Fruit fly (Drosophila melanogaster) whole organism, embryonic: ENCODE results near the gene RPA3.
A peak's percentile ranks its signal among the peaks of the same experiment; 100 is the strongest.

Source experiments
- Ada2b ChIP-seq: fragments of 200-800 bp; sonication (Bioruptor generic); IDR thresholded peaks from 2 replicates; pipeline ENCODE4 v1.3.6; 2022; ENCODE audit warnings: missing biosample characterization, missing genetic modification characterization
- Adf1 ChIP-seq: fragments of 200-800 bp; sonication (Bioruptor generic); IDR thresholded peaks from 2 replicates; pipeline ENCODE4 v1.3.6; 2022; ENCODE audit warnings: missing biosample characterization, missing genetic modification characterization
- B-H1 ChIP-seq: fragments of 200-800 bp; sonication (Bioruptor generic); IDR thresholded peaks from 3 replicates; pipeline ENCODE4 v1.3.6; 2022; ENCODE audit warnings: missing biosample characterization, missing genetic modification characterization
- CG12155 ChIP-seq: fragments of 200-800 bp; sonication (Bioruptor generic); optimal IDR thresholded peaks from 3 replicates; lab custom pipeline; 2016; ENCODE audit warnings: missing biosample characterization, missing genetic modification characterization
- CG12744 ChIP-seq: fragments of 200-800 bp; sonication (Bioruptor generic); optimal IDR thresholded peaks from 2 replicates; lab custom pipeline; 2016; ENCODE audit warnings: missing biosample characterization, missing genetic modification characterization
- CG12942 ChIP-seq: fragments of 200-800 bp; sonication (Bioruptor generic); optimal IDR thresholded peaks from 3 replicates; lab custom pipeline; 2016; ENCODE audit warnings: missing biosample characterization, missing genetic modification characterization
- CG14014 ChIP-seq: fragments of 200-800 bp; sonication (Bioruptor generic); IDR thresholded peaks from 2 replicates; pipeline ENCODE4 v1.3.6; 2022; ENCODE audit warnings: missing biosample characterization, missing genetic modification characterization
- CG17328 ChIP-seq: fragments of 200-800 bp; sonication (Bioruptor generic); IDR thresholded peaks from 2 replicates; pipeline ENCODE4 v1.3.6; 2022; ENCODE audit warnings: missing biosample characterization, missing genetic modification characterization
- CG17385 ChIP-seq: fragments of 200-800 bp; sonication (Bioruptor generic); optimal IDR thresholded peaks from 3 replicates; lab custom pipeline; 2018; ENCODE audit warnings: missing biosample characterization, mild to moderate bottlenecking, missing genetic modification characterization
- CG2712 ChIP-seq: fragments of 200-800 bp; optimal IDR thresholded peaks from 3 replicates; lab custom pipeline; 2019; ENCODE audit warnings: missing biosample characterization, mild to moderate bottlenecking, missing genetic modification characterization, moderate library complexity
- CG33213 ChIP-seq: fragments of 200-800 bp; sonication (Bioruptor generic); optimal IDR thresholded peaks from 3 replicates; lab custom pipeline; 2016; ENCODE audit warnings: missing biosample characterization, missing genetic modification characterization
- CG3407 ChIP-seq: fragments of 200-800 bp; sonication (Bioruptor generic); optimal IDR thresholded peaks from 2 replicates; lab custom pipeline; 2018; ENCODE audit warnings: missing biosample characterization, mild to moderate bottlenecking, missing genetic modification characterization
- CG34376 ChIP-seq: fragments of 200-800 bp; sonication (Bioruptor generic); optimal IDR thresholded peaks from 2 replicates; lab custom pipeline; 2018; ENCODE audit warnings: missing biosample characterization, mild to moderate bottlenecking, missing genetic modification characterization
- CG4424 ChIP-seq: fragments of 200-800 bp; sonication (Bioruptor generic); optimal IDR thresholded peaks from 3 replicates; lab custom pipeline; 2016; ENCODE audit warnings: missing biosample characterization, missing genetic modification characterization
- CG6272 ChIP-seq: fragments of 200-800 bp; sonication (Bioruptor generic); IDR thresholded peaks from 2 replicates; pipeline ENCODE4 v1.3.6; 2022; ENCODE audit warnings: missing biosample characterization, missing genetic modification characterization
- CG9609 ChIP-seq: fragments of 200-800 bp; sonication (Bioruptor generic); optimal IDR thresholded peaks from 3 replicates; lab custom pipeline; 2016; ENCODE audit warnings: missing biosample characterization, missing genetic modification characterization
- CG9876 ChIP-seq: fragments of 200-800 bp; sonication (Bioruptor generic); optimal IDR thresholded peaks from 2 replicates; lab custom pipeline; 2016; ENCODE audit warnings: missing biosample characterization, missing genetic modification characterization
- Chrac-16 ChIP-seq: fragments of 200-800 bp; sonication (Bioruptor generic); optimal IDR thresholded peaks from 3 replicates; lab custom pipeline; 2016; ENCODE audit warnings: missing biosample characterization, missing genetic modification characterization
- Elba2 ChIP-seq: fragments of 200-800 bp; sonication (Bioruptor generic); optimal IDR thresholded peaks from 3 replicates; lab custom pipeline; 2016; ENCODE audit warnings: missing biosample characterization, missing genetic modification characterization
- HHEX ChIP-seq: fragments of 200-800 bp; sonication (Bioruptor generic); optimal IDR thresholded peaks from 3 replicates; lab custom pipeline; 2017; ENCODE audit warnings: missing biosample characterization, mild to moderate bottlenecking, missing genetic modification characterization, missing genetic modification reagents
- HLH54F ChIP-seq: fragments of 200-800 bp; sonication (Bioruptor generic); optimal IDR thresholded peaks from 3 replicates; lab custom pipeline; 2016; ENCODE audit warnings: missing biosample characterization, missing genetic modification characterization
- Hmr ChIP-seq: fragments of 200-800 bp; sonication (Bioruptor generic); optimal IDR thresholded peaks from 3 replicates; lab custom pipeline; 2017; ENCODE audit warnings: mild to moderate bottlenecking, missing biosample characterization, missing genetic modification reagents, missing genetic modification characterization
- NC2β ChIP-seq: fragments of 200-800 bp; sonication (Bioruptor generic); optimal IDR thresholded peaks from 2 replicates; lab custom pipeline; 2016; ENCODE audit warnings: missing biosample characterization, missing genetic modification characterization
- Nf-YB ChIP-seq: fragments of 200-800 bp; sonication (Bioruptor generic); optimal IDR thresholded peaks from 3 replicates; lab custom pipeline; 2019; ENCODE audit warnings: missing biosample characterization, mild to moderate bottlenecking, missing genetic modification characterization, moderate library complexity
- Ptx1 ChIP-seq: fragments of 200-800 bp; sonication (Bioruptor generic); IDR thresholded peaks from 2 replicates; pipeline ENCODE4 v1.3.6; 2022; ENCODE audit warnings: missing biosample characterization, missing genetic modification characterization
- Sry-β ChIP-seq: fragments of 200-800 bp; sonication (Bioruptor generic); optimal IDR thresholded peaks from 2 replicates; lab custom pipeline; 2018; ENCODE audit warnings: missing biosample characterization, mild to moderate bottlenecking, missing genetic modification characterization, moderate library complexity
- Sry-δ ChIP-seq: fragments of 200-800 bp; sonication (Bioruptor generic); optimal IDR thresholded peaks from 2 replicates; lab custom pipeline; 2016; ENCODE audit warnings: missing biosample characterization, missing genetic modification characterization
- Xrp1 ChIP-seq: fragments of 200-800 bp; sonication (Bioruptor generic); IDR thresholded peaks from 2 replicates; pipeline ENCODE4 v1.3.6; 2022; ENCODE audit warnings: missing biosample characterization, missing genetic modification characterization
- ab ChIP-seq: fragments of 200-800 bp; sonication (Bioruptor generic); optimal IDR thresholded peaks from 2 replicates; lab custom pipeline; 2016; ENCODE audit warnings: missing biosample characterization, missing genetic modification characterization
- abd-A ChIP-seq: fragments of 200-800 bp; sonication (Bioruptor generic); optimal IDR thresholded peaks from 3 replicates; lab custom pipeline; 2019; ENCODE audit warnings: missing biosample characterization, mild to moderate bottlenecking, missing genetic modification characterization, moderate library complexity
- ara ChIP-seq: fragments of 200-800 bp; sonication (Bioruptor generic); IDR thresholded peaks from 2 replicates; pipeline ENCODE4 v1.3.6; 2022; ENCODE audit warnings: missing biosample characterization, missing genetic modification characterization
- cwo ChIP-seq: fragments of 200-800 bp; sonication (Bioruptor generic); optimal IDR thresholded peaks from 3 replicates; lab custom pipeline; 2017; ENCODE audit warnings: missing biosample characterization, missing genetic modification characterization, mild to moderate bottlenecking, moderate library complexity, missing genetic modification reagents
- dan ChIP-seq: fragments of 200-800 bp; sonication (Bioruptor generic); IDR thresholded peaks from 2 replicates; pipeline ENCODE4 v1.3.6; 2022; ENCODE audit warnings: missing biosample characterization, missing genetic modification characterization
- dmrt11E ChIP-seq: fragments of 200-800 bp; sonication (Bioruptor generic); optimal IDR thresholded peaks from 3 replicates; lab custom pipeline; 2018; ENCODE audit warnings: missing biosample characterization, mild to moderate bottlenecking, missing genetic modification characterization, moderate library complexity
- dmrt99B ChIP-seq: fragments of 200-800 bp; sonication (Bioruptor generic); optimal IDR thresholded peaks from 2 replicates; lab custom pipeline; 2018; ENCODE audit warnings: missing biosample characterization, mild to moderate bottlenecking, missing genetic modification characterization, moderate library complexity
- dpn ChIP-seq, 2 experiments: fragments of 200-800 bp; sonication (Bioruptor generic); optimal IDR thresholded peaks; 3 replicates each; lab custom pipeline; 2016; ENCODE audit warnings: missing biosample characterization in 2 of 2, missing genetic modification characterization in 2 of 2
- ham ChIP-seq: fragments of 200-800 bp; sonication (Bioruptor generic); IDR thresholded peaks from 2 replicates; pipeline ENCODE4 v1.3.6; 2022; ENCODE audit warnings: missing biosample characterization, missing genetic modification characterization
- ind ChIP-seq: fragments of 200-800 bp; sonication (Bioruptor generic); optimal IDR thresholded peaks from 3 replicates; lab custom pipeline; 2016; ENCODE audit warnings: missing biosample characterization, missing genetic modification characterization
- lab ChIP-seq: fragments of 200-800 bp; sonication (Bioruptor generic); optimal IDR thresholded peaks from 3 replicates; lab custom pipeline; 2017; ENCODE audit warnings: missing biosample characterization, missing genetic modification characterization, mild to moderate bottlenecking, moderate library complexity, missing genetic modification reagents
- lmd ChIP-seq: fragments of 200-800 bp; sonication (Bioruptor generic); IDR thresholded peaks from 2 replicates; pipeline ENCODE4 v1.3.6; 2022; ENCODE audit warnings: missing biosample characterization, missing genetic modification characterization
- nau ChIP-seq: fragments of 200-800 bp; sonication (Bioruptor generic); optimal IDR thresholded peaks from 3 replicates; lab custom pipeline; 2017; ENCODE audit warnings: missing biosample characterization, mild to moderate bottlenecking, missing genetic modification characterization, missing genetic modification reagents
- phol ChIP-seq: fragments of 200-800 bp; sonication (Bioruptor generic); optimal IDR thresholded peaks from 3 replicates; lab custom pipeline; 2018; ENCODE audit warnings: missing biosample characterization, mild to moderate bottlenecking, missing genetic modification characterization, moderate library complexity
- prd ChIP-seq, 3 experiments: fragments of >200 bp in 2 of 3; fragments of 200-800 bp in 1 of 3; sonication (Bioruptor generic) in 1 of 3; optimal IDR thresholded peaks in 2 of 3; IDR thresholded peaks in 1 of 3; 2 replicates in 2 of 3; 3 replicates in 1 of 3; pipeline versions ENCODE4 v1.3.6 to Lab custom; 2017 to 2022; ENCODE audit warnings: missing biosample characterization in 1 of 3, missing genetic modification characterization in 1 of 3
- ranshi ChIP-seq: fragments of 200-800 bp; sonication (Bioruptor generic); IDR thresholded peaks from 2 replicates; pipeline ENCODE4 v1.3.6; 2022; ENCODE audit warnings: missing biosample characterization, missing genetic modification characterization
- sug ChIP-seq: fragments of 200-800 bp; optimal IDR thresholded peaks from 2 replicates; lab custom pipeline; 2019; ENCODE audit warnings: missing biosample characterization, mild to moderate bottlenecking, missing genetic modification characterization, moderate library complexity
- tin ChIP-seq: fragments of 200-800 bp; sonication (Bioruptor generic); optimal IDR thresholded peaks from 3 replicates; lab custom pipeline; 2016; ENCODE audit warnings: missing biosample characterization, missing genetic modification characterization
- trem ChIP-seq: fragments of 200-800 bp; optimal IDR thresholded peaks from 3 replicates; lab custom pipeline; 2019; ENCODE audit warnings: missing biosample characterization, mild to moderate bottlenecking, missing genetic modification characterization, moderate library complexity
- tx ChIP-seq: fragments of 200-800 bp; sonication (Bioruptor generic); optimal IDR thresholded peaks from 2 replicates; lab custom pipeline; 2016; ENCODE audit warnings: missing biosample characterization, missing genetic modification characterization
- unc-4 ChIP-seq: fragments of 200-800 bp; sonication (Bioruptor generic); IDR thresholded peaks from 2 replicates; pipeline ENCODE4 v1.3.6; 2022; ENCODE audit warnings: missing biosample characterization, missing genetic modification characterization; ENCODE audit not compliant: partially characterized antibody
- vnd ChIP-seq: fragments of 200-800 bp; sonication (Bioruptor generic); IDR thresholded peaks from 3 replicates; pipeline ENCODE4 v1.3.6; 2022; ENCODE audit warnings: missing biosample characterization, missing genetic modification characterization; ENCODE audit not compliant: partially characterized antibody

RPA3 gene

dm6 chrX:11657140-11657539 is 41.5 kb upstream of the RPA3 start (continued):
- TF ChIP-seq Nf-YB (peak; percentile 18), nau (peak; percentile 11), CG17385 (GFP tag; lab: Kevin White, UChicago) (peak; percentile 49), NC2β (GFP tag; lab: Kevin White, UChicago) (no peak), dmrt11E (peak; percentile 60), Sry-β (GFP tag; lab: Kevin White, UChicago) (no peak), Hmr (peak; percentile 75), B-H1 (GFP tag; lab: Robert Waterston, UW) (peak; percentile 32; the same call in 2 of the 3 replicates), CG12744 (GFP tag; lab: Kevin White, UChicago) (peak; percentile 49), ham (no peak), Ada2b (GFP tag; lab: Robert Waterston, UW) (peak; percentile 53), ranshi (peak; percentile 53; the same call in 1 of the 2 replicates), tin (GFP tag; lab: Kevin White, UChicago) (peak; percentile 39), dmrt99B (tag; lab: Kevin White, UChicago) (peak; percentile 78), Ptx1 (GFP tag; lab: Robert Waterston, UW) (peak; percentile 51; the same call in 1 of the 2 replicates), trem (tag; lab: Kevin White, UChicago) (peak; percentile 16), unc-4 (GFP tag; lab: Robert Waterston, UW) (no peak), CG12942 (GFP tag; lab: Kevin White, UChicago) (peak; percentile 13), Xrp1 (GFP tag; lab: Robert Waterston, UW) (peak; percentile 71; the same call in 1 of the 2 replicates), ara (GFP tag; lab: Robert Waterston, UW) (0 out of 2 replicates have a peak, but pooled peaks have one; percentile 27), Chrac-16 (GFP tag; lab: Kevin White, UChicago) (peak; percentile 23), lmd (GFP tag; lab: Robert Waterston, UW) (peak; percentile 48), dpn (GFP tag; optimal IDR thresholded peaks at IDR 0.05; lab: Kevin White, UChicago) (peak; percentile 11 to 23), ind (peak; percentile 46), CG12155 (GFP tag; lab: Kevin White, UChicago) (peak; percentile 36), Elba2 (no peak), CG14014 (GFP tag; lab: Robert Waterston, UW) (peak; percentile 51), tx (GFP tag; lab: Kevin White, UChicago) (peak; percentile 28), prd (optimal IDR thresholded peaks at IDR 0.05; lab: Kevin White, UChicago) (no peak), prd (GFP tag; IDR thresholded peaks at IDR 0.05; lab: Robert Waterston, UW) (peak; percentile 60; the same call in 2 of the 3 replicates), abd-A (tag; lab: Kevin White, UChicago) (peak; percentile 23), CG4424 (GFP tag; lab: Kevin White, UChicago) (peak; percentile 58), CG3407 (GFP tag; lab: Kevin White, UChicago) (peak; percentile 15), CG2712 (tag; lab: Kevin White, UChicago) (peak; percentile 65), Adf1 (GFP tag; lab: Robert Waterston, UW) (no peak), HLH54F (GFP tag; lab: Kevin White, UChicago) (peak; percentile 12), CG17328 (GFP tag; lab: Robert Waterston, UW) (peak; percentile 55), CG33213 (GFP tag; lab: Kevin White, UChicago) (peak; percentile 15), cwo (GFP tag; lab: Kevin White, UChicago) (peak; percentile 55), CG6272 (GFP tag; lab: Robert Waterston, UW) (0 out of 2 replicates have a peak, but pooled peaks have one; percentile 16), CG9609 (GFP tag; lab: Kevin White, UChicago) (peak; percentile 39), lab (peak; percentile 72), HHEX (GFP tag; lab: Kevin White, UChicago) (peak; percentile 46), sug (tag; lab: Kevin White, UChicago) (peak; percentile 53), vnd (GFP tag; lab: Robert Waterston, UW) (no peak), phol (tag; lab: Kevin White, UChicago) (peak; percentile 66), Sry-δ (peak; percentile 5), ab (no peak), dan (GFP tag; lab: Robert Waterston, UW) (no peak), CG9876 (GFP tag; lab: Kevin White, UChicago) (peak; percentile 1), CG34376 (GFP tag; lab: Kevin White, UChicago) (peak; percentile 39)
